Fruit fly (Drosophila melanogaster) whole organism, adult: ENCODE results near the gene CG18420.

ENCODE experiments used
- CG12768 ChIP-seq: fragments of 200-800 bp; sonication (Bioruptor generic); optimal IDR thresholded peaks from 2 replicates; lab custom pipeline; 2017; ENCODE audit warnings: missing biosample characterization, missing genetic modification characterization, mild to moderate bottlenecking, moderate library complexity, missing genetic modification reagents
- CG1620 ChIP-seq: fragments of 200-800 bp; sonication (Bioruptor generic); optimal IDR thresholded peaks from 2 replicates; lab custom pipeline; 2016; ENCODE audit warnings: missing biosample characterization, missing genetic modification characterization
- CG5204 ChIP-seq: fragments of 200-800 bp; sonication (Bioruptor generic); optimal IDR thresholded peaks from 2 replicates; lab custom pipeline; 2016; ENCODE audit warnings: missing biosample characterization, missing genetic modification characterization
- CG7101 ChIP-seq: fragments of 200-800 bp; sonication (Bioruptor generic); optimal IDR thresholded peaks from 2 replicates; lab custom pipeline; 2018; ENCODE audit warnings: missing biosample characterization, mild to moderate bottlenecking, missing genetic modification characterization, moderate library complexity
- Clk ChIP-seq: fragments of 200-800 bp; sonication (Bioruptor generic); optimal IDR thresholded peaks from 2 replicates; lab custom pipeline; 2017; ENCODE audit warnings: missing biosample characterization, missing genetic modification characterization
- Hr96 ChIP-seq: fragments of 200-800 bp; sonication (Bioruptor generic); optimal IDR thresholded peaks from 2 replicates; lab custom pipeline; 2016; ENCODE audit warnings: missing biosample characterization, missing genetic modification characterization
- Mnt ChIP-seq: fragments of 200-800 bp; sonication (Bioruptor generic); optimal IDR thresholded peaks from 2 replicates; lab custom pipeline; 2016; ENCODE audit warnings: missing biosample characterization, mild to moderate bottlenecking, missing genetic modification characterization
- bab1 ChIP-seq: fragments of 200-800 bp; sonication (Bioruptor generic); optimal IDR thresholded peaks from 3 replicates; lab custom pipeline; 2019; ENCODE audit warnings: missing biosample characterization, mild to moderate bottlenecking, missing genetic modification characterization, moderate library complexity
- cic ChIP-seq: fragments of 200-800 bp; sonication (Bioruptor generic); optimal IDR thresholded peaks from 2 replicates; lab custom pipeline; 2017; ENCODE audit warnings: missing biosample characterization, mild to moderate bottlenecking, missing genetic modification characterization, moderate library complexity
- cnc ChIP-seq, 2 experiments: fragments of >200 bp; optimal IDR thresholded peaks; 2 replicates each; lab custom pipeline; 2017
- pad ChIP-seq: fragments of 200-800 bp; sonication (Bioruptor generic); optimal IDR thresholded peaks from 3 replicates; lab custom pipeline; 2017; ENCODE audit warnings: missing biosample characterization, missing genetic modification characterization, mild to moderate bottlenecking, moderate library complexity, missing genetic modification reagents

DNA sequence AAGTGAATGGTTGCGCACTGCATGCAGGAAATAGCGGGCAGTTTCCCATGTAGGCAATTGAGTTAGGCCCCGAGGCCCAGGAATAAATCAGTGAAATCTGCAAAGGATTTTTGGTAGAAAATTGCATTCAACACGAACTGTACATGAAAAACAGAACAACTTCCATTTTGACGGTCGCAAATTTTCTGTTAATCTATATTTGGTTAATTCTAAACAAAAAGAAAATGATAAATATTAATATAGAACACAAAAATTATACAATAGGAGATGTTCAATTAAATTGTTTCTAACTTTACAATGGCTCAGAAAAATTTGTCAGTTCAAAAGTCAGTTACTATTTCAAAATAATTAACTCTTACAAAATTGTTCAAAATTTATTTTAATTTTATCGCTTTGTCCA lies 5.6 kb upstream of the CG18420 start, which contains the start of gene CG33308:
- no peak for TF ChIP-seq Hr96 (GFP tag; lab: Kevin White, UChicago)
- no peak for TF ChIP-seq CG5204 (GFP tag; lab: Kevin White, UChicago)
- no peak for TF ChIP-seq Mnt (GFP tag; lab: Kevin White, UChicago)
- TF ChIP-seq Clk, result no peak
- TF ChIP-seq cnc (optimal IDR thresholded peaks at IDR 0.05; lab: Kevin White, UChicago), result no peak
- TF ChIP-seq CG7101 (tag; lab: Kevin White, UChicago), result no peak
- TF ChIP-seq CG1620 (GFP tag; lab: Kevin White, UChicago), result no peak
- TF ChIP-seq CG12768, result no peak
- TF ChIP-seq pad (GFP tag; lab: Kevin White, UChicago), result no peak
- no peak for TF ChIP-seq bab1 (GFP tag; lab: Kevin White, UChicago)
- no peak for TF ChIP-seq cic (GFP tag; lab: Kevin White, UChicago)
